Fruit fly (Drosophila melanogaster) whole organism, wandering third instar larva: ENCODE data around the gene CG18428.

Experiments
- Hr83 ChIP-seq: fragments of 200-300 bp; sonication (Bioruptor generic); optimal IDR thresholded peaks from 2 replicates; lab custom pipeline; 2016; ENCODE audit warnings: missing biosample characterization, mild to moderate bottlenecking, missing genetic modification characterization, moderate library complexity; ENCODE audit not compliant: poor library complexity, severe bottlenecking
- OdsH ChIP-seq: fragments of 200-800 bp; sonication (Bioruptor generic); optimal IDR thresholded peaks from 2 replicates; lab custom pipeline; 2016; ENCODE audit warnings: missing biosample characterization, mild to moderate bottlenecking, missing genetic modification characterization
- jim ChIP-seq: fragments of 175-275, 200-325 bp; sonication (Bioruptor generic); optimal IDR thresholded peaks from 2 replicates; lab custom pipeline; 2016; ENCODE audit warnings: missing biosample characterization, mild to moderate bottlenecking, missing genetic modification characterization
- sv ChIP-seq: fragments of 200-800 bp; sonication (Bioruptor generic); optimal IDR thresholded peaks from 3 replicates; lab custom pipeline; 2016; ENCODE audit warnings: missing biosample characterization, missing genetic modification characterization
- usp ChIP-seq: fragments of >200 bp; optimal IDR thresholded peaks from 2 replicates; lab custom pipeline; 2017; ENCODE audit warnings: missing biosample characterization, missing genetic modification characterization

DNA sequence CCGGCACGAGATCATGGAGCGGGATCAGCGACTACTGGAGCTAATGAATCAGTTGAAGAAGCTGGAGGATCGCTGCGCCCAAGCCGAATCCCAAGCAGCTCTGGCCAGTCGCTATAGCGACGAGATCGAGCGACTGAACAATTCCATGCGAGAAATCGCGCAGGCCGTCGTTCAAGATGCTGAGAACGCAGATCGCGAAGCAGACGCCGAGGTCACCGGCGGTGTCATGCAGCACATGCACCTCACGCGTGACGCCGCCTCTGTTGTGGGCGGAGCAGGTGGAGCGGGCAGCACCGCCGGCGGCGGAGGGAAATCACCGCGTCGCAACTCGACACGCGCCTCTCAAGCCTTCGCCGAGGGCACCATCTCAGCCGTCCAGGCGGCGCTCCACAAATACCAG, 12.5 kb downstream of the CG18428 start:
- TF ChIP-seq Hr83 (GFP tag; lab: Kevin White, UChicago): no peak
- TF ChIP-seq sv (GFP tag; lab: Kevin White, UChicago): no peak
- TF ChIP-seq jim: no peak
- TF ChIP-seq OdsH (GFP tag; lab: Kevin White, UChicago): no peak
- no peak for TF ChIP-seq usp (GFP tag; lab: Kevin White, UChicago)
